Fruit fly (Drosophila melanogaster) whole organism, embryonic: ENCODE data around the gene mRpL14.

Experiments
- Atf-2 ChIP-seq: fragments of 200-800 bp; sonication (Bioruptor generic); optimal IDR thresholded peaks from 2 replicates; lab custom pipeline; 2016; ENCODE audit warnings: missing biosample characterization, missing genetic modification characterization
- Bdp1 ChIP-seq: fragments of 200-800 bp; sonication (Bioruptor generic); optimal IDR thresholded peaks from 3 replicates; lab custom pipeline; 2016; ENCODE audit warnings: missing biosample characterization, missing genetic modification characterization
- CG10267 ChIP-seq: fragments of 200-800 bp; sonication (Bioruptor generic); optimal IDR thresholded peaks from 2 replicates; lab custom pipeline; 2018; ENCODE audit warnings: missing biosample characterization, mild to moderate bottlenecking, missing genetic modification characterization, moderate library complexity
- CG11247 ChIP-seq: fragments of 200-800 bp; sonication (Bioruptor generic); IDR thresholded peaks from 2 replicates; pipeline ENCODE4 v1.3.6; 2022; ENCODE audit warnings: missing biosample characterization, missing genetic modification characterization
- CG12104 ChIP-seq: fragments of 200-800 bp; sonication (Bioruptor generic); optimal IDR thresholded peaks from 3 replicates; lab custom pipeline; 2016; ENCODE audit warnings: missing biosample characterization, missing genetic modification characterization
- CG12236 ChIP-seq: fragments of 200-800 bp; sonication (Bioruptor generic); optimal IDR thresholded peaks from 2 replicates; lab custom pipeline; 2016; ENCODE audit warnings: missing biosample characterization, missing genetic modification characterization
- CG13287 ChIP-seq: fragments of 200-800 bp; sonication (Bioruptor generic); IDR thresholded peaks from 2 replicates; pipeline ENCODE4 v1.3.6; 2022; ENCODE audit warnings: missing biosample characterization, missing genetic modification characterization; ENCODE audit not compliant: partially characterized antibody
- CG1529 ChIP-seq: fragments of 200-800 bp; sonication (Bioruptor generic); optimal IDR thresholded peaks from 3 replicates; lab custom pipeline; 2018; ENCODE audit warnings: missing biosample characterization, missing genetic modification characterization
- CG16779 ChIP-seq: fragments of 200-800 bp; sonication (Bioruptor generic); IDR thresholded peaks from 2 replicates; pipeline ENCODE4 v1.3.6; 2022; ENCODE audit warnings: missing biosample characterization, missing genetic modification characterization
- CG16813 ChIP-seq: fragments of 200-800 bp; sonication (Bioruptor generic); IDR thresholded peaks from 3 replicates; pipeline ENCODE4 v1.3.6; 2022; ENCODE audit warnings: missing biosample characterization, missing genetic modification characterization; ENCODE audit not compliant: partially characterized antibody
- CG17186 ChIP-seq: fragments of 200-800 bp; sonication (Bioruptor generic); optimal IDR thresholded peaks from 3 replicates; lab custom pipeline; 2017; ENCODE audit warnings: missing biosample characterization, missing genetic modification reagents, missing genetic modification characterization
- CG17912 ChIP-seq: fragments of 200-800 bp; sonication (Bioruptor generic); optimal IDR thresholded peaks from 2 replicates; lab custom pipeline; 2018; ENCODE audit warnings: missing biosample characterization, mild to moderate bottlenecking, missing genetic modification characterization
- CG33557 ChIP-seq: fragments of 200-800 bp; sonication (Bioruptor generic); optimal IDR thresholded peaks from 2 replicates; lab custom pipeline; 2019; ENCODE audit warnings: missing biosample characterization, mild to moderate bottlenecking, missing genetic modification characterization, moderate library complexity
- CG6813 ChIP-seq: fragments of 200-800 bp; sonication (Bioruptor generic); optimal IDR thresholded peaks from 2 replicates; lab custom pipeline; 2017; ENCODE audit warnings: missing biosample characterization, missing genetic modification characterization, mild to moderate bottlenecking, moderate library complexity, missing genetic modification reagents
- CG7745 ChIP-seq: fragments of 200-800 bp; sonication (Bioruptor generic); optimal IDR thresholded peaks from 2 replicates; lab custom pipeline; 2018; ENCODE audit warnings: missing biosample characterization, mild to moderate bottlenecking, missing genetic modification characterization, moderate library complexity
- CG8944 ChIP-seq: fragments of 200-800 bp; sonication (Bioruptor generic); optimal IDR thresholded peaks from 3 replicates; lab custom pipeline; 2016; ENCODE audit warnings: missing biosample characterization, missing genetic modification characterization
- CG9215 ChIP-seq: fragments of 200-800 bp; sonication (Bioruptor generic); IDR thresholded peaks from 2 replicates; pipeline ENCODE4 v1.3.6; 2022; ENCODE audit warnings: missing biosample characterization, missing genetic modification characterization
- CG9437 ChIP-seq: fragments of 200-800 bp; sonication (Bioruptor generic); optimal IDR thresholded peaks from 2 replicates; lab custom pipeline; 2018; ENCODE audit warnings: missing biosample characterization, mild to moderate bottlenecking, missing genetic modification characterization
- CG9727 ChIP-seq: fragments of 200-800 bp; sonication (Bioruptor generic); optimal IDR thresholded peaks from 3 replicates; lab custom pipeline; 2017; ENCODE audit warnings: missing biosample characterization, mild to moderate bottlenecking, missing genetic modification characterization
- CG9817 ChIP-seq: fragments of 200-800 bp; sonication (Bioruptor generic); optimal IDR thresholded peaks from 2 replicates; lab custom pipeline; 2018; ENCODE audit warnings: missing biosample characterization, mild to moderate bottlenecking, missing genetic modification characterization, moderate library complexity
- CG9932 ChIP-seq: fragments of 200-800 bp; sonication (Bioruptor generic); IDR thresholded peaks from 2 replicates; pipeline ENCODE4 v1.3.6; 2022; ENCODE audit warnings: missing biosample characterization, missing genetic modification characterization
- CkIIα-i1 ChIP-seq: fragments of 200-800 bp; sonication (Bioruptor generic); IDR thresholded peaks from 2 replicates; pipeline ENCODE4 v1.3.6; 2022; ENCODE audit warnings: missing biosample characterization, missing genetic modification characterization
- CrebB ChIP-seq: fragments of 200-800 bp; sonication (Bioruptor generic); optimal IDR thresholded peaks from 3 replicates; lab custom pipeline; 2018; ENCODE audit warnings: missing biosample characterization, mild to moderate bottlenecking, missing genetic modification characterization
- D19A ChIP-seq: fragments of 200-800 bp; optimal IDR thresholded peaks from 3 replicates; lab custom pipeline; 2019; ENCODE audit warnings: missing biosample characterization, mild to moderate bottlenecking, missing genetic modification characterization, moderate library complexity
- Dfd ChIP-seq, 2 experiments: fragments of >200 bp; optimal IDR thresholded peaks; 2 replicates each; lab custom pipeline; 2017; ENCODE audit warnings: missing biosample characterization in 2 of 2, missing genetic modification characterization in 2 of 2
- ERR ChIP-seq: fragments of 200-800 bp; sonication (Bioruptor generic); optimal IDR thresholded peaks from 2 replicates; lab custom pipeline; 2016; ENCODE audit warnings: missing biosample characterization, missing genetic modification characterization
- Ets65A ChIP-seq: fragments of 200-800 bp; sonication (Bioruptor generic); peaks from one replicate; lab custom pipeline; 2016; ENCODE audit warnings: missing biosample characterization, missing genetic modification characterization
- Ets97D ChIP-seq: fragments of 200-800 bp; sonication (Bioruptor generic); optimal IDR thresholded peaks from 3 replicates; lab custom pipeline; 2016; ENCODE audit warnings: missing biosample characterization, missing genetic modification characterization
- Gug ChIP-seq: fragments of 200-800 bp; sonication (Bioruptor generic); IDR thresholded peaks from 4 replicates; pipeline ENCODE4 v1.3.6; 2022; ENCODE audit warnings: missing biosample characterization, missing genetic modification characterization
- Hr78 ChIP-seq, 2 experiments: fragments of 200-800 bp in 1 of 2; fragments of >200 bp in 1 of 2; sonication (Bioruptor generic) in 1 of 2; optimal IDR thresholded peaks; 2 replicates each; lab custom pipeline; 2017 to 2019; ENCODE audit warnings: missing biosample characterization in 2 of 2, missing genetic modification characterization in 2 of 2, mild to moderate bottlenecking in 1 of 2, moderate library complexity in 1 of 2
- Max ChIP-seq: fragments of 200-800 bp; sonication (Bioruptor generic); optimal IDR thresholded peaks from 2 replicates; lab custom pipeline; 2016; ENCODE audit warnings: missing biosample characterization, mild to moderate bottlenecking, missing genetic modification characterization
- NFAT ChIP-seq: fragments of 200-800 bp; sonication (Bioruptor generic); IDR thresholded peaks from 2 replicates; pipeline ENCODE4 v1.3.6; 2022; ENCODE audit warnings: missing biosample characterization, missing genetic modification characterization
- Nf-YA ChIP-seq: fragments of 200-800 bp; sonication (Bioruptor generic); IDR thresholded peaks from 2 replicates; pipeline ENCODE4 v1.3.6; 2022; ENCODE audit warnings: missing biosample characterization, missing genetic modification characterization
- Nf-YB ChIP-seq: fragments of 200-800 bp; sonication (Bioruptor generic); optimal IDR thresholded peaks from 3 replicates; lab custom pipeline; 2019; ENCODE audit warnings: missing biosample characterization, mild to moderate bottlenecking, missing genetic modification characterization, moderate library complexity
- Oaz ChIP-seq: fragments of 200-800 bp; sonication (Bioruptor generic); IDR thresholded peaks from 2 replicates; pipeline ENCODE4 v1.3.6; 2022; ENCODE audit warnings: missing biosample characterization, missing genetic modification characterization
- Opbp ChIP-seq: fragments of 200-800 bp; sonication (Bioruptor generic); IDR thresholded peaks from 3 replicates; pipeline ENCODE4 v1.3.6; 2022; ENCODE audit warnings: missing biosample characterization, missing genetic modification characterization; ENCODE audit not compliant: partially characterized antibody
- PHDP ChIP-seq: fragments of 200-800 bp; sonication (Bioruptor generic); optimal IDR thresholded peaks from 3 replicates; lab custom pipeline; 2018; ENCODE audit warnings: missing biosample characterization, mild to moderate bottlenecking, missing genetic modification characterization, moderate library complexity
- Sox100B ChIP-seq: fragments of 200-800 bp; sonication (Bioruptor generic); optimal IDR thresholded peaks from 3 replicates; lab custom pipeline; 2018; ENCODE audit warnings: missing biosample characterization, mild to moderate bottlenecking, missing genetic modification characterization
- Sry-β ChIP-seq: fragments of 200-800 bp; sonication (Bioruptor generic); optimal IDR thresholded peaks from 2 replicates; lab custom pipeline; 2018; ENCODE audit warnings: missing biosample characterization, mild to moderate bottlenecking, missing genetic modification characterization, moderate library complexity
- Trl ChIP-seq, 3 experiments: fragments of >200 bp in 2 of 3; fragments of 200-800 bp in 1 of 3; sonication (Bioruptor generic) in 1 of 3; optimal IDR thresholded peaks; 2 replicates in 1 of 3; 3 replicates in 2 of 3; lab custom pipeline; 2016 to 2017; ENCODE audit warnings: missing biosample characterization in 1 of 3, missing genetic modification characterization in 1 of 3
- Vsx1 ChIP-seq: fragments of 200-800 bp; sonication (Bioruptor generic); optimal IDR thresholded peaks from 2 replicates; lab custom pipeline; 2017; ENCODE audit warnings: missing biosample characterization, mild to moderate bottlenecking, missing genetic modification characterization, missing genetic modification reagents
- bigmax ChIP-seq: fragments of 200-800 bp; sonication (Bioruptor generic); optimal IDR thresholded peaks from 2 replicates; lab custom pipeline; 2018; ENCODE audit warnings: missing biosample characterization, mild to moderate bottlenecking, missing genetic modification characterization
- eve ChIP-seq, 2 experiments: fragments of >200 bp; optimal IDR thresholded peaks; 2 replicates each; lab custom pipeline; 2017; ENCODE audit warnings: missing biosample characterization in 2 of 2, missing genetic modification characterization in 2 of 2
- gt ChIP-seq: fragments of 200-800 bp; sonication (Bioruptor generic); IDR thresholded peaks from 2 replicates; pipeline ENCODE4 v1.3.6; 2022; ENCODE audit warnings: missing biosample characterization, missing genetic modification characterization
- kay ChIP-seq: fragments of 200-800 bp; sonication (Bioruptor generic); optimal IDR thresholded peaks from 2 replicates; lab custom pipeline; 2016; ENCODE audit warnings: missing biosample characterization, missing genetic modification characterization
- lilli ChIP-seq: fragments of 200-800 bp; sonication (Bioruptor generic); optimal IDR thresholded peaks from 3 replicates; lab custom pipeline; 2016; ENCODE audit warnings: missing biosample characterization, missing genetic modification characterization
- lola ChIP-seq, 3 experiments: fragments of >200 bp in 2 of 3; fragments of 200-800 bp in 1 of 3; sonication (Bioruptor generic) in 1 of 3; optimal IDR thresholded peaks; 2 replicates each; lab custom pipeline; 2017 to 2019; ENCODE audit warnings: missing biosample characterization in 3 of 3, missing genetic modification characterization in 3 of 3, mild to moderate bottlenecking in 1 of 3, moderate library complexity in 1 of 3
- wdn ChIP-seq: fragments of 200-800 bp; sonication (Bioruptor generic); IDR thresholded peaks from 2 replicates; pipeline ENCODE4 v1.3.6; 2022; ENCODE audit warnings: missing biosample characterization, missing genetic modification characterization
- wek ChIP-seq: fragments of 200-800 bp; sonication (Bioruptor generic); optimal IDR thresholded peaks from 3 replicates; lab custom pipeline; 2018; ENCODE audit warnings: missing biosample characterization, mild to moderate bottlenecking, missing genetic modification characterization, moderate library complexity
- zf30C ChIP-seq: fragments of 200-800 bp; sonication (Bioruptor generic); optimal IDR thresholded peaks from 3 replicates; lab custom pipeline; 2018; ENCODE audit warnings: missing biosample characterization, mild to moderate bottlenecking, missing genetic modification characterization

mRpL14 gene

DNA sequence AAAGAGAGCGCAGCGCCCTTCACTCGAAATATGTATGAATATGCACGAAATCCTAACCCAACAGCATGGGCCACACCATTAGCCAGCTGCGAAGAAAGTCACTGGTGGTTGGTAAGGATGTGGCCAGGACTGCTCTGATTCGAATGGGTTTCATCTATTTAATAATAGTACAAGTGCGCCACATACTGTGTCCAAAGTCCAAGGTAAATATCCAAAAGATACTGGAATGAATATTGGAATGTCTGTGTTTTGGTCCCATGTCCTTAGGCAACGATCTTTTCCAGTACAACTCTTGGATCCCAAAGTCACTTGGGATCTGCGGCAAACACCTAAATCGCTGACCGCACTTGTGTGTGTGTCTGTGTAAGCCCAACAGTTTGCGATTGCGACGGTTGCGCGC, 38.1 kb downstream of the mRpL14 start (continued):
- TF ChIP-seq CG13287 (no peak), Nf-YA (GFP tag; lab: Robert Waterston, UW) (peak; percentile 34; the same call in 1 of the 2 replicates), Vsx1 (peak; percentile 37), wek (GFP tag; lab: Kevin White, UChicago) (no peak), D19A (tag; lab: Kevin White, UChicago) (peak; percentile 35), Opbp (no peak), eve (GFP tag; optimal IDR thresholded peaks at IDR 0.05; lab: Kevin White, UChicago) (no peak), Oaz (GFP tag; lab: Robert Waterston, UW) (no peak), Max (GFP tag; lab: Kevin White, UChicago) (peak; percentile 55), CG6813 (GFP tag; lab: Kevin White, UChicago) (no peak), CkIIα-i1 (no peak), CG8944 (GFP tag; lab: Kevin White, UChicago) (peak; percentile 37), CG17912 (GFP tag; lab: Kevin White, UChicago) (no peak), Hr78 (GFP tag; optimal IDR thresholded peaks at IDR 0.05; lab: Kevin White, UChicago) (no peak), CrebB (tag; lab: Kevin White, UChicago) (no peak), Trl (optimal IDR thresholded peaks at IDR 0.05; lab: Kevin White, UChicago) (no peak), Trl (GFP tag; optimal IDR thresholded peaks at IDR 0.05; lab: Kevin White, UChicago) (no peak), CG12236 (peak; percentile 17), CG9817 (tag; lab: Kevin White, UChicago) (peak; percentile 17), lola (GFP tag; optimal IDR thresholded peaks at IDR 0.05; lab: Kevin White, UChicago) (no peak), gt (GFP tag; lab: Robert Waterston, UW) (no peak), CG9932 (GFP tag; lab: Robert Waterston, UW) (no peak), Dfd (GFP tag; optimal IDR thresholded peaks at IDR 0.05; lab: Kevin White, UChicago) (no peak), zf30C (GFP tag; lab: Kevin White, UChicago) (no peak), bigmax (GFP tag; lab: Kevin White, UChicago) (no peak), CG10267 (tag; lab: Kevin White, UChicago) (peak; percentile 4), kay (GFP tag; lab: Kevin White, UChicago) (peak; percentile 34), CG16779 (GFP tag; lab: Robert Waterston, UW) (no peak), Ets97D (no peak), CG1529 (GFP tag; lab: Kevin White, UChicago) (peak; percentile 23), Bdp1 (GFP tag; lab: Kevin White, UChicago) (peak; percentile 36), Nf-YB (GFP tag; lab: Kevin White, UChicago) (no peak), lilli (peak; percentile 58), CG16813 (GFP tag; lab: Robert Waterston, UW) (no peak), CG17186 (GFP tag; lab: Kevin White, UChicago) (no peak), CG9437 (GFP tag; lab: Kevin White, UChicago) (peak; percentile 53), wdn (GFP tag; lab: Robert Waterston, UW) (no peak), CG12104 (GFP tag; lab: Kevin White, UChicago) (peak; percentile 46), CG9215 (peak; percentile 33; the same call in 1 of the 2 replicates), Gug (GFP tag; lab: Robert Waterston, UW) (no peak; the same call in 3 of the 4 replicates), Sox100B (GFP tag; lab: Kevin White, UChicago) (peak; percentile 78), Atf-2 (GFP tag; lab: Kevin White, UChicago) (peak; percentile 37), Sry-β (GFP tag; lab: Kevin White, UChicago) (no peak), CG9727 (GFP tag; lab: Kevin White, UChicago) (peak; percentile 63), CG33557 (GFP tag; lab: Kevin White, UChicago) (no peak), PHDP (peak; percentile 39), NFAT (GFP tag; lab: Robert Waterston, UW) (no peak), CG11247 (0 out of 2 replicates have a peak, but pooled peaks have one; percentile 31), CG7745 (no peak), ERR (no peak), Ets65A (GFP tag; lab: Kevin White, UChicago) (peak; percentile 21)
